Worm (Caenorhabditis elegans) whole organism, early embryonic: ENCODE results near the gene ced-13.

ENCODE experiments used
- B0310.2 ChIP-seq: sonication (generic microtip); optimal IDR thresholded peaks from 2 replicates; lab custom pipeline; 2016; ENCODE audit warnings: mild to moderate bottlenecking, missing genetic modification characterization, missing compliant biosample characterization
- F13C5.2 ChIP-seq: sonication (generic microtip); optimal IDR thresholded peaks from 2 replicates; lab custom pipeline; 2017; ENCODE audit warnings: mild to moderate bottlenecking, missing genetic modification characterization, inconsistent platforms, missing compliant biosample characterization
- ama-1 ChIP-seq: fragments of 150-350 bp; optimal IDR thresholded peaks from 2 replicates; lab custom pipeline; 2014
- ceh-36 ChIP-seq: sonication (generic microtip); optimal IDR thresholded peaks from 2 replicates; lab custom pipeline; 2016; ENCODE audit warnings: missing genetic modification characterization, inconsistent platforms, missing compliant biosample characterization
- ets-7 ChIP-seq: sonication (generic microtip); optimal IDR thresholded peaks from 2 replicates; lab custom pipeline; 2016; ENCODE audit warnings: missing genotype, missing genetic modification characterization, missing compliant biosample characterization
- flt-1 ChIP-seq: fragments of 200-800 bp; sonication (Bioruptor generic); IDR thresholded peaks from 2 replicates; pipeline ENCODE4 v1.3.6; 2022; ENCODE audit warnings: missing genetic modification characterization, missing compliant biosample characterization
- hmg-4 ChIP-seq: fragments of 200-800 bp; sonication (Bioruptor generic); optimal IDR thresholded peaks from 2 replicates; lab custom pipeline; 2018; ENCODE audit warnings: mild to moderate bottlenecking, missing genetic modification characterization, missing compliant biosample characterization
- hnd-1 ChIP-seq: sonication (generic microtip); optimal IDR thresholded peaks from 2 replicates; lab custom pipeline; 2016; ENCODE audit warnings: missing genetic modification characterization, missing compliant biosample characterization
- pes-1 ChIP-seq: fragments of 200-800 bp; sonication (Bioruptor generic); IDR thresholded peaks from 2 replicates; pipeline ENCODE4 v1.3.6; 2022; ENCODE audit warnings: missing genetic modification reagents, missing genetic modification characterization, missing compliant biosample characterization
- scrt-1 ChIP-seq: fragments of 200-800 bp; sonication (Bioruptor generic); IDR thresholded peaks from 2 replicates; pipeline ENCODE4 v1.3.6; 2022; ENCODE audit warnings: missing genetic modification characterization, missing compliant biosample characterization
- sea-1 ChIP-seq: fragments of 200-800 bp; sonication (Bioruptor generic); conservative IDR thresholded peaks from 2 replicates; pipeline ENCODE4 v1.3.6; 2022; ENCODE audit warnings: missing genetic modification characterization, missing compliant biosample characterization
- tbx-37 ChIP-seq: fragments of 200-800 bp; sonication (Bioruptor generic); conservative IDR thresholded peaks from 2 replicates; pipeline ENCODE4 v1.3.6; 2022; ENCODE audit warnings: missing genetic modification reagents, missing genetic modification characterization, missing compliant biosample characterization
- tra-4 ChIP-seq: sonication (generic microtip); optimal IDR thresholded peaks from 2 replicates; lab custom pipeline; 2017; ENCODE audit warnings: missing genetic modification characterization, missing compliant biosample characterization

DNA sequence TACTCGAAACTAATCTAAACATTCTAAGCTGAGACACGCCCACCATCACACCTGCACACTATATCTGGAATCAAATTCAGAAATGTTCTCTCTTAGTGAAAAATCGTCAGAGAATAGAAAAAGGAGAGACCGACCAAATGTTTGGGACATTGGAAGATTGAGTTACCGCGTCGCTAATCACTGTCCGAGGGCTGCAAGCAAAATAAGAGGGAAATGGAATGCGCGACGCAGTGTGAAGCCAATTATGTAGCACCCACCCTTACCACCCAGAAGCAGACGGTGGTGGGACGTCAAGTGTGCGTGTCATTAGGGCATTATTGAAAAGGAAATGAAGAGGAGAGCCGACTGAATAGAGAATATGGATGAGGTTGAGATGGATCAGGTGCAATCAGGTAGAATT is 12.1 kb upstream of the ced-13 start:
- no peak for TF ChIP-seq ama-1 (lab: Kevin White, UChicago)
- TF ChIP-seq tra-4 = no peak
- TF ChIP-seq scrt-1 (GFP tag; lab: Robert Waterston, UW) = no peak
- no peak for TF ChIP-seq flt-1 (GFP tag; lab: Robert Waterston, UW)
- no peak for TF ChIP-seq tbx-37 (GFP tag; lab: Robert Waterston, UW)
- TF ChIP-seq B0310.2 (tag; lab: Kevin White, UChicago) = no peak
- no peak for TF ChIP-seq pes-1 (GFP tag; lab: Robert Waterston, UW)
- no peak for TF ChIP-seq F13C5.2 (tag; lab: Kevin White, UChicago)
- no peak for TF ChIP-seq ceh-36 (tag; lab: Kevin White, UChicago)
- no peak for TF ChIP-seq sea-1 (GFP tag; lab: Robert Waterston, UW)
- no peak for TF ChIP-seq hmg-4 (GFP tag; lab: Kevin White, UChicago)
- no peak for TF ChIP-seq hnd-1 (tag; lab: Kevin White, UChicago)
- TF ChIP-seq ets-7 (tag; lab: Kevin White, UChicago) = no peak
